Worm (Caenorhabditis elegans) whole organism, late embryonic: Measurements from ENCODE around the gene gkow-1.

Source experiments
- ceh-31 ChIP-seq: sonication (generic microtip); optimal IDR thresholded peaks from 2 replicates; lab custom pipeline; 2016; ENCODE audit warnings: missing genetic modification characterization, missing compliant biosample characterization
- ceh-34 ChIP-seq: sonication (generic microtip); optimal IDR thresholded peaks from 2 replicates; lab custom pipeline; 2016; ENCODE audit warnings: mild to moderate bottlenecking, missing genetic modification characterization, missing compliant biosample characterization
- ceh-9 ChIP-seq: sonication (generic microtip); optimal IDR thresholded peaks from 2 replicates; lab custom pipeline; 2016; ENCODE audit warnings: mild to moderate bottlenecking, missing genetic modification characterization, inconsistent platforms, missing compliant biosample characterization
- elt-2 ChIP-seq: sonication (generic microtip); optimal IDR thresholded peaks from 2 replicates; lab custom pipeline; 2016; ENCODE audit warnings: missing genetic modification reagents, missing genetic modification characterization, missing compliant biosample characterization
- ets-4 ChIP-seq: sonication (generic microtip); optimal IDR thresholded peaks from 2 replicates; lab custom pipeline; 2016; ENCODE audit warnings: missing genetic modification characterization, missing compliant biosample characterization
- eyg-1 ChIP-seq: sonication (generic microtip); optimal IDR thresholded peaks from 2 replicates; lab custom pipeline; 2016; ENCODE audit warnings: missing genotype, missing genetic modification characterization, missing compliant biosample characterization
- gmeb-2 ChIP-seq: sonication (generic microtip); optimal IDR thresholded peaks from 2 replicates; lab custom pipeline; 2016; ENCODE audit warnings: missing genetic modification characterization, inconsistent platforms, missing compliant biosample characterization
- npax-4 ChIP-seq: sonication (generic microtip); optimal IDR thresholded peaks from 2 replicates; lab custom pipeline; 2016; ENCODE audit warnings: missing genetic modification characterization, missing compliant biosample characterization
- pag-3 ChIP-seq: sonication (generic microtip); optimal IDR thresholded peaks from 2 replicates; lab custom pipeline; 2016; ENCODE audit warnings: missing compliant biosample characterization, missing genetic modification characterization, borderline replicate concordance

ce11 chrIV:10345990-10346389 is 12.0 kb upstream of the gkow-1 start:
- TF ChIP-seq eyg-1 (no peak), pag-3 (tag; lab: Kevin White, UChicago) (no peak), npax-4 (tag; lab: Kevin White, UChicago) (no peak), ceh-9 (no peak), elt-2 (tag; lab: Kevin White, UChicago) (no peak), ceh-34 (tag; lab: Kevin White, UChicago) (no peak), ceh-31 (tag; lab: Kevin White, UChicago) (peak; percentile 30), ets-4 (no peak), gmeb-2 (no peak)
